Worm (Caenorhabditis elegans): Measurements from ENCODE around the gene ssp-34.
A peak's percentile ranks its signal among the peaks of the same experiment; 100 is the strongest.

The ssp-34 gene

DNA sequence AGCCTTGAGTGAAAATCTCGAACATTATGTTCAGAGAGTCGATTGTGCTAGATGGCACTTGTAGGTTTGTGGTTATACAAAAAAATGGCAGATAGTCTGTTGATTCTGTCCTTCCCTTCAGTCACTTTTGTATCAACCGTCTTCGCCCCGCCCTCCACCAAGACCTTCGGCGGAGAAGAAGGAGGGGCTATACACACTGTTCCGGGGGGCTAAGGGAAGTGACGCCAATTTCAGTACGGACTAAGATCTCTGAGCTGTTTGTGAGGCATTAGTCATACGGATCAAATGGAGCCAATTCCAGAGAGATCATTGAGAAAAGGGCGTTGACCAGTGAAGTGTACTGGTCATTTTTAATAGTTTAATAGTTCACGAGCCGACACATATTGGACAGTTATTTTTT is 42.2 kb upstream of the ssp-34 start, which contains the start of gene swt-3:
TSS of gene swt-3 (minus strand) at position 101 of the 400 bp plus-strand sequence.
- TF ChIP-seq nhr-11 (tag; optimal IDR thresholded peaks at IDR 0.05) (no peak), skn-1 (tag; optimal IDR thresholded peaks at IDR 0.05) (no peak), mml-1 (tag; optimal IDR thresholded peaks at IDR 0.05) (no peak), fos-1 (tag; optimal IDR thresholded peaks at IDR 0.05) (no peak), daf-12 (tag; optimal IDR thresholded peaks at IDR 0.05) (no peak), ztf-11 (tag; optimal IDR thresholded peaks at IDR 0.05) (no peak), pqm-1 (tag; optimal IDR thresholded peaks at IDR 0.05) (no peak), nhr-67 (tag; optimal IDR thresholded peaks at IDR 0.05) (no peak), elt-3 (tag; optimal IDR thresholded peaks at IDR 0.05) (no peak), unc-62 (GFP tag; optimal IDR thresholded peaks at IDR 0.05) (no peak), jun-1 (tag; optimal IDR thresholded peaks at IDR 0.05) (no peak), eor-1 (tag; optimal IDR thresholded peaks at IDR 0.05) (no peak), ceh-9 (tag; optimal IDR thresholded peaks at IDR 0.05) (no peak), nfya-1 (tag; optimal IDR thresholded peaks at IDR 0.05; ENCODE audit: insufficient read depth) (no peak), R02D3.7 (tag; optimal IDR thresholded peaks at IDR 0.05) (no peak), fkh-10 (GFP tag; optimal IDR thresholded peaks at IDR 0.05) (no peak), nhr-12 (tag; optimal IDR thresholded peaks at IDR 0.05) (no peak)

DNA sequence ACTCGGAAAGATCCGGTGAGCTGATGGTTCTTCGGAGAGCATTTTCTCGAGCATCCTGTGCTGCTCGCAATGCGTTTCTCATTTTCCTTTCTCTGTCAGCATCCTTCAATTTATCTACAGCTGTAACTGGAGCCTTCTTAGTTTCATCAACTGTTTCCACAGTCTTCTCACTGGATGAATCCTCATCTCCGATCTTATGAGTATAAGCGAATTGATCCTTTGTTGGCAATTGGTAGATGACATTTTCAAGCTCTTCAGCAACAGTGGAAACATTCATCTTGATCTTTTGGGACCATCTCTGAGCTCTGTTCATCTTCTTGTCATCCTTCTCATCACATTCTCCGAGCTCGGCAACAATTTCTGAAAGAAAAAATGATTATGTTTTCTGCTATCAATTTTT is 40.9 kb upstream of the ssp-34 start:
- TF ChIP-seq lin-39 (tag; optimal IDR thresholded peaks at IDR 0.05) = no peak
- TF ChIP-seq elt-2 (tag; optimal IDR thresholded peaks at IDR 0.05) = no peak
- peak; percentile 16 for TF ChIP-seq nhr-43 (tag; optimal IDR thresholded peaks at IDR 0.05; ENCODE audit: poor library complexity, severe bottlenecking)
- TF ChIP-seq nhr-28 (tag; optimal IDR thresholded peaks at IDR 0.05) = no peak

DNA sequence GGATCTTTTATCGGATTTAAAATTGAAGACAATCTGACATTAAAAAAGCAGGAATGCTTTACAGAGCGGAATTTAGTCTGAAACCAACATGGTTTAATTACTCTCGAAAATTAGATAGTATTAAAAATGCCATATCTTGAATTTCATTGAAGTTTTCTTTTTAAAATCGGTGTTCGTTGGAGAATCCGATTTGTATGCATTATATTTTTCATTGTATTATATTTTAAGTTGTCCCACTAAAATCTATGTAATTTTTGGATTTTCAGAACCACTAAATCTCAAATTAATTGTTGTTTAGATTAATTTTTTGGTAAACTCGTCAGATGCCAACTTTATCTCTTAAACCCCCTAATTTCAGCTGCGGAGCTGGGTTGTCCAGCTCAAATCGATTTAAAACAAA is 40.2 kb upstream of the ssp-34 start:
- TF ChIP-seq ceh-28 (tag; optimal IDR thresholded peaks at IDR 0.05) = peak; percentile 25
- TF ChIP-seq jun-1 (tag; optimal IDR thresholded peaks at IDR 0.05) = no peak
- TF ChIP-seq lsy-12 (tag; optimal IDR thresholded peaks at IDR 0.05) = peak; percentile 18
- no peak for TF ChIP-seq ztf-11 (tag; optimal IDR thresholded peaks at IDR 0.05)
- TF ChIP-seq nhr-43 (tag; optimal IDR thresholded peaks at IDR 0.05; ENCODE audit: poor library complexity, severe bottlenecking) = peak; percentile 32
- peak; percentile 31 for TF ChIP-seq ama-1 (optimal IDR thresholded peaks at IDR 0.05)
- peak; percentile 71 for TF ChIP-seq nhr-23 (tag; optimal IDR thresholded peaks at IDR 0.05)

DNA sequence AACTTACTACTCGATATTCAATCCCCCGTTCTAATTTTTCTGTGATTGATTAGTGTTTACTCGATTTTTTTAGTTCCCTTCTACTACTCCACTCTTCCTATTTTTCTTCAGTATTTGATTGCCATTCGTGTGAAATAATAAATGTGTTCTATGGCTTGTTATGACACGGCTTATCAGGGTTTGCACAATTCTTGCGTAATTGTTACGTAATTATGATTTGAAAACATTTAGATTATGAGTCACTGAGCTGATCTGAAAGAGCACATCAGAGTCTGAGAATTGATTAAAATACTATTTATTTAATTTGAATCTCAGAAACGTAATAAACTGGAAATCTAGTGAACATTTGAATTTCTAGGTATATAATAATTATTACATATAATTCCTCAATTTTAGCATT is 39.2 kb upstream of the ssp-34 start:
- TF ChIP-seq lin-15B (tag; optimal IDR thresholded peaks at IDR 0.05) (no peak), hmg-11 (tag; optimal IDR thresholded peaks at IDR 0.05) (no peak), nhr-67 (tag; optimal IDR thresholded peaks at IDR 0.05) (no peak), elt-1 (tag; optimal IDR thresholded peaks at IDR 0.05) (no peak), ama-1 (optimal IDR thresholded peaks at IDR 0.05) (no peak), skn-1 (tag; optimal IDR thresholded peaks at IDR 0.05) (no peak), unc-39 (tag; optimal IDR thresholded peaks at IDR 0.05) (no peak), nhr-43 (tag; optimal IDR thresholded peaks at IDR 0.05; ENCODE audit: poor library complexity, severe bottlenecking) (no peak), nhr-237 (tag; optimal IDR thresholded peaks at IDR 0.05) (no peak), elt-3 (tag; optimal IDR thresholded peaks at IDR 0.05) (no peak), sea-2 (GFP tag; optimal IDR thresholded peaks at IDR 0.05) (no peak), jun-1 (tag; optimal IDR thresholded peaks at IDR 0.05) (no peak), R02D3.7 (tag; optimal IDR thresholded peaks at IDR 0.05) (no peak), ztf-11 (tag; optimal IDR thresholded peaks at IDR 0.05) (no peak), ceh-9 (tag; optimal IDR thresholded peaks at IDR 0.05) (no peak), pha-4 (tag; optimal IDR thresholded peaks at IDR 0.05) (no peak), nfya-1 (tag; optimal IDR thresholded peaks at IDR 0.05; ENCODE audit: insufficient read depth) (no peak), mdl-1 (tag; optimal IDR thresholded peaks at IDR 0.05) (no peak), unc-62 (GFP tag; optimal IDR thresholded peaks at IDR 0.05) (no peak), tbx-2 (tag; optimal IDR thresholded peaks at IDR 0.05) (no peak)

DNA sequence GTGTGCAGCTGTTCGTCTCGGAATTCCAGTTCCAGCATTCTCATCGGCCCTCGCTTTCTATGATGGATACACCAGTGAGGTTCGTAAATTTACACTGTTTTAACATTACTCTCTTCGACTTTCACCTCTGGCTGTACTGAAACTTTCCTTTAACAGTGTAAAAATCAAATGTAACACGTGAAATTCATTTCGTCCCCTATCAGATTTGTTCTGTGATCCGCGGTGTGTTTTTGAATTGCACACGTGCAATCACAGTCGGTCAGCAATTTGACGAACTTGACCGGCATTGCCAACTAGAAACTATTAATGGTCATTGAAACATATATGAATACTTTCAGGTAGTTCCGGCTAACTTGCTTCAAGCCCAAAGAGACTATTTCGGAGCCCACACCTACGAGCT is 38.7 kb upstream of the ssp-34 start:
- TF ChIP-seq nhr-25 (tag; optimal IDR thresholded peaks at IDR 0.05) (peak; percentile 46), nhr-23 (tag; optimal IDR thresholded peaks at IDR 0.05) (peak; percentile 12), skn-1 (tag; optimal IDR thresholded peaks at IDR 0.05) (no peak)

All from whole organism, L3 larva.